Worm (Caenorhabditis elegans) whole organism, young adult: Measurements from ENCODE around the gene Y22D7AR.7.
"Not testable (repeated sequence)": the region's sequence is repeated elsewhere in the genome, so short reads cannot be mapped to it uniquely, and the experiment has no call there.

ENCODE experiments used
- K12H6.12 ChIP-seq: fragments of 200-800 bp; sonication (Bioruptor generic); optimal IDR thresholded peaks from 2 replicates; lab custom pipeline; 2018; ENCODE audit warnings: mild to moderate bottlenecking, missing genetic modification characterization, missing compliant biosample characterization
- atf-7 ChIP-seq: sonication (generic microtip); optimal IDR thresholded peaks from 2 replicates; lab custom pipeline; 2017; ENCODE audit warnings: mild to moderate bottlenecking, missing genetic modification characterization, missing compliant biosample characterization
- ceh-100 ChIP-seq: fragments of 200-800 bp; sonication (Bioruptor generic); IDR thresholded peaks from 2 replicates; pipeline ENCODE4 v1.3.6; 2022; ENCODE audit warnings: missing genetic modification reagents, missing genetic modification characterization, missing compliant biosample characterization
- ceh-91 ChIP-seq: fragments of 200-800 bp; sonication (Bioruptor generic); IDR thresholded peaks from 2 replicates; pipeline ENCODE4 v1.3.6; 2022; ENCODE audit warnings: missing genetic modification reagents, missing genetic modification characterization, missing compliant biosample characterization
- die-1 ChIP-seq: sonication (generic microtip); optimal IDR thresholded peaks from 2 replicates; lab custom pipeline; 2016; ENCODE audit warnings: missing genotype, mild to moderate bottlenecking, missing genetic modification characterization, missing compliant biosample characterization
- dox-1 ChIP-seq: fragments of 200-800 bp; sonication (Bioruptor generic); IDR thresholded peaks from 2 replicates; pipeline ENCODE4 v1.3.6; 2022; ENCODE audit warnings: missing genetic modification reagents, missing genetic modification characterization, missing compliant biosample characterization
- hsf-1 ChIP-seq: fragments of 200-800 bp; sonication (Bioruptor generic); IDR thresholded peaks from 2 replicates; pipeline ENCODE4 v1.3.6; 2022; ENCODE audit warnings: missing genetic modification reagents, missing genetic modification characterization, missing compliant biosample characterization
- nfya-2 ChIP-seq: fragments of 200-800 bp; sonication (Bioruptor generic); IDR thresholded peaks from 2 replicates; pipeline ENCODE4 v1.3.6; 2022; ENCODE audit warnings: missing genetic modification reagents, missing genetic modification characterization, missing compliant biosample characterization
- pha-4 ChIP-seq: fragments of 150-350 bp; sonication (generic microtip); optimal IDR thresholded peaks from 2 replicates; lab custom pipeline; 2014; ENCODE audit warnings: missing biosample characterization, missing genetic modification reagents, missing genetic modification characterization
- snpc-3.4 ChIP-seq: sonication (generic microtip); optimal IDR thresholded peaks from 2 replicates; lab custom pipeline; 2017; ENCODE audit warnings: missing genetic modification characterization, mild to moderate bottlenecking, missing compliant biosample characterization, antibody characterized with exemption, moderate library complexity, missing genotype, missing genetic modification reagents
- unc-62 ChIP-seq: fragments of 150-350 bp; optimal IDR thresholded peaks from 2 replicates; lab custom pipeline; 2014; ENCODE audit warnings: missing biosample characterization, missing genetic modification reagents, missing genetic modification characterization

DNA sequence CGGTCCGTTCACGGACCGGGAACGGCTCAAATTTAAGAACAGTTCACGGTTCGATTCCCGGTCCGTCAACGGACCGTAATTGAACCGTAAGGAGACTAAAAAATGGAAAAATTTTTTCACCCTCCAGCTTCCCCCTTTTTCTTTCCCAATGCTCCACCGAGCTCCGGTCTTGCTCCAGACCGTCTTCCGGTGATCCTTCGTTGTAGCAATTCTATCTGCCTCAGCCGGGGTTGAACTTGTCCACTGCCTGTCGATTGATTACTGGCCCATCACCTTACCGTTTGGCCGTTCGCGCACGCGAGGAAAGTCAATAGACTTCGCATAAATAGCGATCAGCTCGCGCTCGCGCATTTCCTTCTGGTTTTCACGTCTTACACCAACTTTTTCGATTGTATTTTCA, 19.3 kb upstream of the Y22D7AR.7 start:
- TF ChIP-seq hsf-1 (GFP tag; lab: Robert Waterston, UW) (peak; percentile 43; the same call in 1 of the 2 replicates), ceh-100 (GFP tag; lab: Robert Waterston, UW) (peak; percentile 14; the same call in 1 of the 2 replicates), dox-1 (GFP tag; lab: Robert Waterston, UW) (0 out of 2 replicates have a peak, but pooled peaks have one; percentile 49), ceh-91 (GFP tag; lab: Robert Waterston, UW) (0 out of 2 replicates have a peak, but pooled peaks have one; percentile 22)
- not testable (repeated sequence) for TF ChIP-seq die-1 (tag; lab: Kevin White, UChicago); atf-7 (tag; lab: Kevin White, UChicago); pha-4 (tag; lab: Kevin White, UChicago); nfya-2; K12H6.12 (tag; lab: Kevin White, UChicago); snpc-3.4 (tag; lab: Kevin White, UChicago); unc-62 (GFP tag; lab: Kevin White, UChicago)
